Fruit fly (Drosophila melanogaster) whole organism, embryonic: ENCODE data around the gene RNF220.

ENCODE experiments used
- ATbp ChIP-seq: fragments of 200-800 bp; sonication (Bioruptor generic); optimal IDR thresholded peaks from 2 replicates; lab custom pipeline; 2017; ENCODE audit warnings: missing biosample characterization, mild to moderate bottlenecking, missing genetic modification characterization, missing genetic modification reagents
- Atf3 ChIP-seq: fragments of 200-800 bp; sonication (Bioruptor generic); optimal IDR thresholded peaks from 3 replicates; lab custom pipeline; 2016; ENCODE audit warnings: missing biosample characterization, missing genetic modification characterization
- CG10654 ChIP-seq: fragments of 200-800 bp; sonication (Bioruptor generic); optimal IDR thresholded peaks from 2 replicates; lab custom pipeline; 2016; ENCODE audit warnings: missing biosample characterization, missing genetic modification characterization
- CG10979 ChIP-seq: fragments of 200-800 bp; sonication (Bioruptor generic); optimal IDR thresholded peaks from 2 replicates; lab custom pipeline; 2018; ENCODE audit warnings: missing biosample characterization, mild to moderate bottlenecking, missing genetic modification characterization, moderate library complexity
- CG11695 ChIP-seq: fragments of 200-800 bp; sonication (Bioruptor generic); IDR thresholded peaks from 3 replicates; pipeline ENCODE4 v1.3.6; 2022; ENCODE audit warnings: missing biosample characterization, missing genetic modification characterization
- CG1602 ChIP-seq: fragments of 200-800 bp; sonication (Bioruptor generic); optimal IDR thresholded peaks from 3 replicates; lab custom pipeline; 2016; ENCODE audit warnings: missing biosample characterization, missing genetic modification characterization
- CG2678 ChIP-seq: fragments of 200-800 bp; sonication (Bioruptor generic); optimal IDR thresholded peaks from 3 replicates; lab custom pipeline; 2019; ENCODE audit warnings: missing biosample characterization, mild to moderate bottlenecking, missing genetic modification characterization, moderate library complexity
- CG3838 ChIP-seq: fragments of 200-800 bp; sonication (Bioruptor generic); optimal IDR thresholded peaks from 3 replicates; lab custom pipeline; 2016; ENCODE audit warnings: missing biosample characterization, missing genetic modification characterization
- CG42726 ChIP-seq: fragments of 200-800 bp; sonication (Bioruptor generic); IDR thresholded peaks from 2 replicates; pipeline ENCODE4 v1.3.6; 2022; ENCODE audit warnings: missing biosample characterization, missing genetic modification characterization; ENCODE audit not compliant: partially characterized antibody
- CG4617 ChIP-seq: fragments of 200-800 bp; sonication (Bioruptor generic); optimal IDR thresholded peaks from 3 replicates; lab custom pipeline; 2016; ENCODE audit warnings: missing biosample characterization, missing genetic modification characterization, borderline replicate concordance
- CG4707 ChIP-seq: fragments of 200-800 bp; sonication (Bioruptor generic); optimal IDR thresholded peaks from 2 replicates; lab custom pipeline; 2018; ENCODE audit warnings: missing biosample characterization, mild to moderate bottlenecking, missing genetic modification characterization, moderate library complexity
- CG7839 ChIP-seq: fragments of 200-800 bp; sonication (Bioruptor generic); optimal IDR thresholded peaks from 3 replicates; lab custom pipeline; 2018; ENCODE audit warnings: missing biosample characterization, mild to moderate bottlenecking, missing genetic modification characterization, moderate library complexity
- CG8388 ChIP-seq: fragments of 200-800 bp; sonication (Bioruptor generic); optimal IDR thresholded peaks from 2 replicates; lab custom pipeline; 2019; ENCODE audit warnings: missing biosample characterization, mild to moderate bottlenecking, missing genetic modification characterization, moderate library complexity
- CG9932 ChIP-seq: fragments of 200-800 bp; sonication (Bioruptor generic); IDR thresholded peaks from 2 replicates; pipeline ENCODE4 v1.3.6; 2022; ENCODE audit warnings: missing biosample characterization, missing genetic modification characterization
- Chrac-16 ChIP-seq: fragments of 200-800 bp; sonication (Bioruptor generic); optimal IDR thresholded peaks from 3 replicates; lab custom pipeline; 2016; ENCODE audit warnings: missing biosample characterization, missing genetic modification characterization
- D ChIP-seq, 2 experiments: fragments of 200-800 bp in 1 of 2; fragments of >200 bp in 1 of 2; sonication (Bioruptor generic) in 1 of 2; optimal IDR thresholded peaks; 2 replicates in 1 of 2; 3 replicates in 1 of 2; lab custom pipeline; 2017; ENCODE audit warnings: mild to moderate bottlenecking in 1 of 2, missing biosample characterization in 1 of 2, missing genetic modification characterization in 1 of 2, missing genetic modification reagents in 1 of 2
- Dip2 ChIP-seq: fragments of 200-800 bp; sonication (Bioruptor generic); IDR thresholded peaks from 2 replicates; pipeline ENCODE4 v1.3.6; 2022; ENCODE audit warnings: missing biosample characterization, missing genetic modification characterization
- Dip3 ChIP-seq: fragments of 200-800 bp; sonication (Bioruptor generic); optimal IDR thresholded peaks from 3 replicates; lab custom pipeline; 2016; ENCODE audit warnings: missing biosample characterization, missing genetic modification characterization
- ERR ChIP-seq: fragments of 200-800 bp; sonication (Bioruptor generic); optimal IDR thresholded peaks from 2 replicates; lab custom pipeline; 2016; ENCODE audit warnings: missing biosample characterization, missing genetic modification characterization
- Fer2 ChIP-seq: fragments of 200-800 bp; sonication (Bioruptor generic); optimal IDR thresholded peaks from 2 replicates; lab custom pipeline; 2018; ENCODE audit warnings: missing biosample characterization, mild to moderate bottlenecking, missing genetic modification characterization, moderate library complexity
- H2.0 ChIP-seq: fragments of 200-800 bp; sonication (Bioruptor generic); IDR thresholded peaks from 2 replicates; pipeline ENCODE4 v1.3.6; 2022; ENCODE audit warnings: missing biosample characterization, missing genetic modification characterization
- HLHmδ ChIP-seq: fragments of 200-800 bp; sonication (Bioruptor generic); optimal IDR thresholded peaks from 2 replicates; lab custom pipeline; 2018; ENCODE audit warnings: missing biosample characterization, mild to moderate bottlenecking, missing genetic modification characterization, moderate library complexity
- Hmr ChIP-seq: fragments of 200-800 bp; sonication (Bioruptor generic); optimal IDR thresholded peaks from 3 replicates; lab custom pipeline; 2017; ENCODE audit warnings: mild to moderate bottlenecking, missing biosample characterization, missing genetic modification reagents, missing genetic modification characterization
- Hr51 ChIP-seq, 2 experiments: fragments of 200-800 bp; sonication (Bioruptor generic); optimal IDR thresholded peaks; 2 replicates in 1 of 2; 3 replicates in 1 of 2; lab custom pipeline; 2016 to 2018; ENCODE audit warnings: missing biosample characterization in 2 of 2, missing genetic modification characterization in 2 of 2, mild to moderate bottlenecking in 1 of 2, moderate library complexity in 1 of 2
- Kr ChIP-seq: fragments of 200-800 bp; sonication (Bioruptor generic); optimal IDR thresholded peaks from 2 replicates; lab custom pipeline; 2017; ENCODE audit warnings: missing biosample characterization, mild to moderate bottlenecking, missing genetic modification characterization
- MESR4 ChIP-seq: fragments of 200-800 bp; sonication (Bioruptor generic); optimal IDR thresholded peaks from 2 replicates; lab custom pipeline; 2018; ENCODE audit warnings: missing biosample characterization, mild to moderate bottlenecking, missing genetic modification characterization, moderate library complexity
- MTF-1 ChIP-seq: fragments of 200-800 bp; sonication (Bioruptor generic); optimal IDR thresholded peaks from 2 replicates; lab custom pipeline; 2018; ENCODE audit warnings: missing biosample characterization, mild to moderate bottlenecking, missing genetic modification characterization, borderline replicate concordance
- Mes4 ChIP-seq: fragments of 200-800 bp; sonication (Bioruptor generic); optimal IDR thresholded peaks from 2 replicates; lab custom pipeline; 2016; ENCODE audit warnings: missing biosample characterization, missing genetic modification characterization
- Myb ChIP-seq: fragments of 200-800 bp; sonication (Bioruptor generic); optimal IDR thresholded peaks from 2 replicates; lab custom pipeline; 2016; ENCODE audit warnings: missing biosample characterization, missing genetic modification characterization
- Ptx1 ChIP-seq: fragments of 200-800 bp; sonication (Bioruptor generic); IDR thresholded peaks from 2 replicates; pipeline ENCODE4 v1.3.6; 2022; ENCODE audit warnings: missing biosample characterization, missing genetic modification characterization
- Rfx ChIP-seq: fragments of 200-800 bp; sonication (Bioruptor generic); IDR thresholded peaks from 2 replicates; pipeline ENCODE4 v1.3.6; 2022; ENCODE audit warnings: missing biosample characterization, missing genetic modification characterization
- Sox102F ChIP-seq: fragments of 200-800 bp; sonication (Bioruptor generic); optimal IDR thresholded peaks from 2 replicates; lab custom pipeline; 2018; ENCODE audit warnings: missing biosample characterization, mild to moderate bottlenecking, missing genetic modification characterization, moderate library complexity
- ase ChIP-seq: fragments of 200-800 bp; sonication (Bioruptor generic); IDR thresholded peaks from 3 replicates; pipeline ENCODE4 v1.3.6; 2022; ENCODE audit warnings: missing biosample characterization, missing genetic modification characterization
- bsh ChIP-seq, 2 experiments: fragments of 200-800 bp; sonication (Bioruptor generic); optimal IDR thresholded peaks; 2 replicates each; lab custom pipeline; 2017 to 2018; ENCODE audit warnings: mild to moderate bottlenecking in 2 of 2, missing biosample characterization in 2 of 2, missing genetic modification characterization in 2 of 2, moderate library complexity in 1 of 2
- croc ChIP-seq: fragments of 200-800 bp; sonication (Bioruptor generic); conservative IDR thresholded peaks from 3 replicates; pipeline ENCODE4 v1.3.6; 2022; ENCODE audit warnings: missing biosample characterization, missing genetic modification characterization
- crol ChIP-seq: fragments of 200-800 bp; sonication (Bioruptor generic); IDR thresholded peaks from 2 replicates; pipeline ENCODE4 v1.3.6; 2022; ENCODE audit warnings: missing biosample characterization, missing genetic modification characterization
- gem ChIP-seq: fragments of 200-800 bp; sonication (Bioruptor generic); optimal IDR thresholded peaks from 2 replicates; lab custom pipeline; 2019; ENCODE audit warnings: missing biosample characterization, mild to moderate bottlenecking, missing genetic modification characterization, moderate library complexity
- jing ChIP-seq: fragments of 200-800 bp; sonication (Bioruptor generic); optimal IDR thresholded peaks from 2 replicates; lab custom pipeline; 2018; ENCODE audit warnings: missing biosample characterization, mild to moderate bottlenecking, missing genetic modification characterization
- ken ChIP-seq: fragments of 200-800 bp; sonication (Bioruptor generic); IDR thresholded peaks from 3 replicates; pipeline ENCODE4 v1.3.6; 2022; ENCODE audit warnings: missing biosample characterization, missing genetic modification characterization
- pita ChIP-seq: fragments of 200-800 bp; sonication (Bioruptor generic); optimal IDR thresholded peaks from 2 replicates; lab custom pipeline; 2017; ENCODE audit warnings: missing biosample characterization, mild to moderate bottlenecking, missing genetic modification characterization
- prd ChIP-seq, 3 experiments: fragments of >200 bp in 2 of 3; fragments of 200-800 bp in 1 of 3; sonication (Bioruptor generic) in 1 of 3; optimal IDR thresholded peaks in 2 of 3; IDR thresholded peaks in 1 of 3; 2 replicates in 2 of 3; 3 replicates in 1 of 3; pipeline versions ENCODE4 v1.3.6 to Lab custom; 2017 to 2022; ENCODE audit warnings: missing biosample characterization in 1 of 3, missing genetic modification characterization in 1 of 3
- seq ChIP-seq: fragments of 200-800 bp; sonication (Bioruptor generic); IDR thresholded peaks from 2 replicates; pipeline ENCODE4 v1.3.6; 2022; ENCODE audit warnings: missing biosample characterization, missing genetic modification characterization
- slp2 ChIP-seq: fragments of 200-800 bp; sonication (Bioruptor generic); optimal IDR thresholded peaks from 2 replicates; lab custom pipeline; 2016; ENCODE audit warnings: missing biosample characterization, missing genetic modification characterization
- ssp ChIP-seq: fragments of 200-800 bp; sonication (Bioruptor generic); IDR thresholded peaks from 2 replicates; pipeline ENCODE4 v1.3.6; 2022; ENCODE audit warnings: missing biosample characterization, missing genetic modification characterization
- stc ChIP-seq: fragments of 200-800 bp; sonication (Bioruptor generic); IDR thresholded peaks from 2 replicates; pipeline ENCODE4 v1.3.6; 2022; ENCODE audit warnings: missing biosample characterization, missing genetic modification characterization
- tio ChIP-seq: fragments of 200-800 bp; sonication (Bioruptor generic); optimal IDR thresholded peaks from 2 replicates; lab custom pipeline; 2017; ENCODE audit warnings: missing biosample characterization, missing genetic modification characterization, inconsistent platforms
- tna ChIP-seq: fragments of 200-800 bp; sonication (Bioruptor generic); IDR thresholded peaks from 2 replicates; pipeline ENCODE4 v1.3.6; 2022; ENCODE audit warnings: missing biosample characterization, missing genetic modification characterization; ENCODE audit not compliant: partially characterized antibody
- vvl ChIP-seq: fragments of 200-800 bp; sonication (Bioruptor generic); IDR thresholded peaks from 2 replicates; pipeline ENCODE4 v1.3.6; 2022; ENCODE audit warnings: missing biosample characterization, missing genetic modification characterization
- yki ChIP-seq: fragments of >200 bp; optimal IDR thresholded peaks from 3 replicates; lab custom pipeline; 2018

The RNF220 gene

DNA sequence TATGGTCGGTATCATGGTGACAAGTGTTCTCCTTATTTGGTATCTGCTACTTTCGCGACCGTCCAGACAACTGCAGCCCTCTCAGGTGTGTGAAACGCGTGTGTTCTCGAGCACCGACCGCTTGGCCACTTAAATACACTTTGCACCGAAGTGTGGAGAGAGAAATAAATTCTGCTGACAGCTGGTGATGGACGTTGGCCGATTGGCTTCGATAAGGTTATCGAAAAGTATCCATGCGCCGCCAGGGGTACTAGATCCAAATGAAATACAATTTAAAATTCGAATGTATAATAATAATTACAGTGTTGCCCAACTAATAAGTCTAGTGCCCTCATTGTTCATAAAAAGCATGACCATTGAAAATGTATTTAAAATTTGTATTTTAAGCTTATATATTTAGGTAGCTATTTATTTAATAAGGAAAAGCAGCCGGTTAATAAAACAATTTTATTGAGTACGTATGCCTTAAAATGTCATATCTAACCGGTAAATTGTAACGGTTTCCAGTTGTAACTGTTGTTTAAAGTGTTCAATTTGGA is 39.8 kb downstream of the RNF220 start, which contains the start of the genes Gclm and CG17625 (continued):
- TF ChIP-seq H2.0 (GFP tag; lab: Robert Waterston, UW) (peak; percentile 28; the same call in 1 of the 2 replicates), vvl (GFP tag; lab: Robert Waterston, UW) (peak; percentile 82), pita (GFP tag; lab: Kevin White, UChicago) (no peak), MTF-1 (GFP tag; lab: Kevin White, UChicago) (peak; percentile 7), croc (GFP tag; lab: Robert Waterston, UW) (no peak), CG42726 (GFP tag; lab: Robert Waterston, UW) (peak; percentile 43; the same call in 1 of the 2 replicates), CG7839 (peak; percentile 53), Dip2 (GFP tag; lab: Robert Waterston, UW) (no peak), gem (no peak), Rfx (GFP tag; lab: Robert Waterston, UW) (peak; percentile 66), ATbp (no peak), HLHmδ (GFP tag; lab: Kevin White, UChicago) (peak; percentile 92), slp2 (GFP tag; lab: Kevin White, UChicago) (no peak), ken (peak; percentile 14; the same call in 1 of the 3 replicates), ERR (GFP tag; lab: Kevin White, UChicago) (peak; percentile 42), Ptx1 (GFP tag; lab: Robert Waterston, UW) (peak; percentile 75; the same call in 1 of the 2 replicates), crol (GFP tag; lab: Robert Waterston, UW) (0 out of 2 replicates have a peak, but pooled peaks have one; percentile 11), prd (optimal IDR thresholded peaks at IDR 0.05; lab: Kevin White, UChicago) (no peak), prd (GFP tag; IDR thresholded peaks at IDR 0.05; lab: Robert Waterston, UW) (peak; percentile 67), CG10979 (tag; lab: Kevin White, UChicago) (peak; percentile 36), CG4707 (GFP tag; lab: Kevin White, UChicago) (no peak), seq (GFP tag; lab: Robert Waterston, UW) (no peak), CG11695 (GFP tag; lab: Robert Waterston, UW) (no peak), yki (lab: Kevin White, UChicago) (no peak), stc (GFP tag; lab: Robert Waterston, UW) (no peak), Hmr (peak; percentile 73), CG9932 (peak; percentile 85), MESR4 (peak; percentile 99), ssp (peak; percentile 35; the same call in 1 of the 2 replicates), Myb (peak; percentile 89), Mes4 (peak; percentile 3), Dip3 (peak; percentile 48), CG8388 (peak; percentile 38), Kr (no peak), Atf3 (GFP tag; lab: Kevin White, UChicago) (no peak), ase (GFP tag; lab: Robert Waterston, UW) (peak; percentile 33; the same call in 1 of the 3 replicates), CG2678 (tag; lab: Kevin White, UChicago) (peak; percentile 53), Chrac-16 (GFP tag; lab: Kevin White, UChicago) (peak; percentile 34), CG1602 (GFP tag; lab: Kevin White, UChicago) (peak; percentile 34), CG3838 (GFP tag; lab: Kevin White, UChicago) (no peak), CG10654 (peak; percentile 22), Fer2 (tag; lab: Kevin White, UChicago) (no peak), tna (GFP tag; lab: Robert Waterston, UW) (peak; percentile 38), Sox102F (peak; percentile 44), jing (GFP tag; lab: Kevin White, UChicago) (no peak), tio (GFP tag; lab: Kevin White, UChicago) (no peak), Hr51 (GFP tag; optimal IDR thresholded peaks at IDR 0.05; lab: Kevin White, UChicago) (peak; percentile 46 to 52), D (optimal IDR thresholded peaks at IDR 0.05; lab: Kevin White, UChicago) (no peak), D (GFP tag; optimal IDR thresholded peaks at IDR 0.05; lab: Kevin White, UChicago) (no peak), CG4617 (GFP tag; lab: Kevin White, UChicago) (no peak), bsh (GFP tag; optimal IDR thresholded peaks at IDR 0.05; lab: Kevin White, UChicago) (peak; percentile 46 to 55)
